Fruit fly (Drosophila melanogaster) whole organism, embryonic: ENCODE measurements around the gene Veneno.

ENCODE experiments used
- Ada2b ChIP-seq: fragments of 200-800 bp; sonication (Bioruptor generic); IDR thresholded peaks from 2 replicates; pipeline ENCODE4 v1.3.6; 2022; ENCODE audit warnings: missing biosample characterization, missing genetic modification characterization
- Awh ChIP-seq: fragments of 200-800 bp; sonication (Bioruptor generic); IDR thresholded peaks from 2 replicates; pipeline ENCODE4, ENCODE4 v1.3.6; 2022; ENCODE audit warnings: missing biosample characterization, missing genetic modification characterization
- B-H2 ChIP-seq: fragments of 200-800 bp; sonication (Bioruptor generic); optimal IDR thresholded peaks from 2 replicates; lab custom pipeline; 2018; ENCODE audit warnings: missing biosample characterization, mild to moderate bottlenecking, missing genetic modification characterization
- CG10431 ChIP-seq: fragments of 200-800 bp; sonication (Bioruptor generic); optimal IDR thresholded peaks from 3 replicates; lab custom pipeline; 2018; ENCODE audit warnings: missing biosample characterization, mild to moderate bottlenecking, missing genetic modification characterization
- CG11723 ChIP-seq: fragments of 200-800 bp; sonication (Bioruptor generic); optimal IDR thresholded peaks from 2 replicates; lab custom pipeline; 2017; ENCODE audit warnings: missing biosample characterization, mild to moderate bottlenecking, missing genetic modification characterization
- CG12219 ChIP-seq: fragments of 200-800 bp; sonication (Bioruptor generic); optimal IDR thresholded peaks from 3 replicates; lab custom pipeline; 2018; ENCODE audit warnings: missing biosample characterization, mild to moderate bottlenecking, missing genetic modification characterization
- CG12236 ChIP-seq: fragments of 200-800 bp; sonication (Bioruptor generic); optimal IDR thresholded peaks from 2 replicates; lab custom pipeline; 2016; ENCODE audit warnings: missing biosample characterization, missing genetic modification characterization
- CG13775 ChIP-seq: fragments of 200-800 bp; sonication (Bioruptor generic); optimal IDR thresholded peaks from 3 replicates; lab custom pipeline; 2017; ENCODE audit warnings: missing biosample characterization, mild to moderate bottlenecking, missing genetic modification characterization
- CG17568 ChIP-seq: fragments of 200-800 bp; sonication (Bioruptor generic); optimal IDR thresholded peaks from 2 replicates; lab custom pipeline; 2018; ENCODE audit warnings: missing biosample characterization, mild to moderate bottlenecking, missing genetic modification characterization, moderate library complexity
- CG17829 ChIP-seq: fragments of 200-800 bp; optimal IDR thresholded peaks from 2 replicates; lab custom pipeline; 2019; ENCODE audit warnings: missing biosample characterization, mild to moderate bottlenecking, missing genetic modification characterization, moderate library complexity
- CG1792 ChIP-seq: fragments of 200-800 bp; sonication (Bioruptor generic); optimal IDR thresholded peaks from 2 replicates; lab custom pipeline; 2016; ENCODE audit warnings: missing biosample characterization, missing genetic modification characterization
- CG18262 ChIP-seq: fragments of 200-800 bp; optimal IDR thresholded peaks from 3 replicates; lab custom pipeline; 2019; ENCODE audit warnings: missing biosample characterization, mild to moderate bottlenecking, missing genetic modification characterization, moderate library complexity
- CG18599 ChIP-seq: fragments of 200-800 bp; sonication (Bioruptor generic); optimal IDR thresholded peaks from 3 replicates; lab custom pipeline; 2017; ENCODE audit warnings: missing biosample characterization, missing genetic modification characterization, mild to moderate bottlenecking, moderate library complexity, missing genetic modification reagents
- CG18619 ChIP-seq: fragments of 200-800 bp; sonication (Bioruptor generic); optimal IDR thresholded peaks from 3 replicates; lab custom pipeline; 2017; ENCODE audit warnings: missing biosample characterization, mild to moderate bottlenecking, missing genetic modification characterization
- CG42726 ChIP-seq: fragments of 200-800 bp; sonication (Bioruptor generic); IDR thresholded peaks from 2 replicates; pipeline ENCODE4 v1.3.6; 2022; ENCODE audit warnings: missing biosample characterization, missing genetic modification characterization; ENCODE audit not compliant: partially characterized antibody
- CG7271 ChIP-seq: fragments of 200-800 bp; sonication (Bioruptor generic); optimal IDR thresholded peaks from 2 replicates; lab custom pipeline; 2018; ENCODE audit warnings: missing biosample characterization, mild to moderate bottlenecking, missing genetic modification characterization, moderate library complexity
- CG7372 ChIP-seq: fragments of 200-800 bp; sonication (Bioruptor generic); IDR thresholded peaks from 2 replicates; pipeline ENCODE4 v1.3.6; 2022; ENCODE audit warnings: missing biosample characterization, missing genetic modification characterization
- CG7556 ChIP-seq: fragments of 200-800 bp; sonication (Bioruptor generic); optimal IDR thresholded peaks from 2 replicates; lab custom pipeline; 2017; ENCODE audit warnings: missing biosample characterization, mild to moderate bottlenecking, missing genetic modification characterization
- CG9876 ChIP-seq: fragments of 200-800 bp; sonication (Bioruptor generic); optimal IDR thresholded peaks from 2 replicates; lab custom pipeline; 2016; ENCODE audit warnings: missing biosample characterization, missing genetic modification characterization
- Dp ChIP-seq: fragments of 200-800 bp; sonication (Bioruptor generic); optimal IDR thresholded peaks from 2 replicates; lab custom pipeline; 2018; ENCODE audit warnings: missing biosample characterization, mild to moderate bottlenecking, missing genetic modification characterization, moderate library complexity
- Dref ChIP-seq: fragments of 200-800 bp; sonication (Bioruptor generic); IDR thresholded peaks from 2 replicates; pipeline ENCODE4 v1.3.6; 2022; ENCODE audit warnings: missing biosample characterization, missing genetic modification characterization
- E2f2 ChIP-seq: fragments of 200-800 bp; sonication (Bioruptor generic); IDR thresholded peaks from 2 replicates; pipeline ENCODE4 v1.3.6; 2022; ENCODE audit warnings: missing biosample characterization, missing genetic modification characterization
- Ets65A ChIP-seq: fragments of 200-800 bp; sonication (Bioruptor generic); peaks from one replicate; lab custom pipeline; 2016; ENCODE audit warnings: missing biosample characterization, missing genetic modification characterization
- Hr39 ChIP-seq: fragments of >200 bp; optimal IDR thresholded peaks from 2 replicates; lab custom pipeline; 2017
- MBD-R2 ChIP-seq: fragments of 200-800 bp; sonication (Bioruptor generic); IDR thresholded peaks from 2 replicates; pipeline ENCODE4 v1.3.6; 2022; ENCODE audit warnings: missing biosample characterization, missing genetic modification characterization
- MESR4 ChIP-seq: fragments of 200-800 bp; sonication (Bioruptor generic); optimal IDR thresholded peaks from 2 replicates; lab custom pipeline; 2018; ENCODE audit warnings: missing biosample characterization, mild to moderate bottlenecking, missing genetic modification characterization, moderate library complexity
- Med ChIP-seq: fragments of 200-800 bp; sonication (Bioruptor generic); peaks from one replicate; lab custom pipeline; 2016; ENCODE audit warnings: missing biosample characterization, missing genetic modification characterization, mild to moderate bottlenecking, inconsistent platforms, moderate library complexity
- Ravus ChIP-seq: fragments of 200-800 bp; sonication (Bioruptor generic); IDR thresholded peaks from 2 replicates; pipeline ENCODE4 v1.3.6; 2022; ENCODE audit warnings: missing biosample characterization, missing genetic modification characterization
- Side ChIP-seq: fragments of 200-800 bp; sonication (Bioruptor generic); optimal IDR thresholded peaks from 2 replicates; lab custom pipeline; 2016; ENCODE audit warnings: missing biosample characterization, missing genetic modification characterization
- Xbp1 ChIP-seq: fragments of 200-800 bp; sonication (Bioruptor generic); optimal IDR thresholded peaks from 3 replicates; lab custom pipeline; 2016; ENCODE audit warnings: missing biosample characterization, mild to moderate bottlenecking, missing genetic modification characterization
- bbx ChIP-seq: fragments of 200-800 bp; sonication (Bioruptor generic); IDR thresholded peaks from 2 replicates; pipeline ENCODE4 v1.3.6; 2022; ENCODE audit warnings: missing biosample characterization, missing genetic modification characterization; ENCODE audit not compliant: partially characterized antibody
- cg ChIP-seq: fragments of 200-800 bp; sonication (Bioruptor generic); optimal IDR thresholded peaks from 3 replicates; lab custom pipeline; 2019; ENCODE audit warnings: missing biosample characterization, mild to moderate bottlenecking, missing genetic modification characterization, moderate library complexity
- chinmo ChIP-seq: fragments of 200-800 bp; sonication (Bioruptor generic); IDR thresholded peaks from 4 replicates; pipeline ENCODE4 v1.3.6; 2022; ENCODE audit warnings: missing biosample characterization, missing genetic modification characterization; ENCODE audit not compliant: partially characterized antibody
- chn ChIP-seq: fragments of 200-800 bp; sonication (Bioruptor generic); optimal IDR thresholded peaks from 2 replicates; lab custom pipeline; 2016; ENCODE audit warnings: missing biosample characterization, missing genetic modification characterization
- dimm ChIP-seq: fragments of 200-800 bp; sonication (Bioruptor generic); IDR thresholded peaks from 2 replicates; pipeline ENCODE4 v1.3.6; 2022; ENCODE audit warnings: missing biosample characterization, missing genetic modification characterization
- hkb ChIP-seq, 2 experiments: fragments of 200-800 bp in 1 of 2; fragments of >200 bp in 1 of 2; sonication (Bioruptor generic) in 1 of 2; IDR thresholded peaks in 1 of 2; optimal IDR thresholded peaks in 1 of 2; 2 replicates each; pipeline versions ENCODE4 v1.3.6 to Lab custom; 2017 to 2022; ENCODE audit warnings: missing biosample characterization in 1 of 2, missing genetic modification characterization in 1 of 2
- ind ChIP-seq: fragments of 200-800 bp; sonication (Bioruptor generic); optimal IDR thresholded peaks from 3 replicates; lab custom pipeline; 2016; ENCODE audit warnings: missing biosample characterization, missing genetic modification characterization
- jigr1 ChIP-seq: fragments of 200-800 bp; sonication (Bioruptor generic); IDR thresholded peaks from 3 replicates; pipeline ENCODE4 v1.3.6; 2022; ENCODE audit warnings: missing biosample characterization, missing genetic modification characterization
- kay ChIP-seq: fragments of 200-800 bp; sonication (Bioruptor generic); optimal IDR thresholded peaks from 2 replicates; lab custom pipeline; 2016; ENCODE audit warnings: missing biosample characterization, missing genetic modification characterization
- kni ChIP-seq: fragments of 200-800 bp; sonication (Bioruptor generic); optimal IDR thresholded peaks from 3 replicates; lab custom pipeline; 2017; ENCODE audit warnings: mild to moderate bottlenecking, missing biosample characterization, missing genetic modification reagents, missing genetic modification characterization
- ro ChIP-seq: fragments of 200-800 bp; sonication (Bioruptor generic); IDR thresholded peaks from 2 replicates; pipeline ENCODE4 v1.3.6; 2022; ENCODE audit warnings: missing biosample characterization, missing genetic modification characterization
- seq ChIP-seq: fragments of 200-800 bp; sonication (Bioruptor generic); IDR thresholded peaks from 2 replicates; pipeline ENCODE4 v1.3.6; 2022; ENCODE audit warnings: missing biosample characterization, missing genetic modification characterization
- sima ChIP-seq: fragments of 200-800 bp; sonication (Bioruptor generic); optimal IDR thresholded peaks from 2 replicates; lab custom pipeline; 2016; ENCODE audit warnings: missing biosample characterization, missing genetic modification characterization
- sqz ChIP-seq: fragments of 200-800 bp; sonication (Bioruptor generic); optimal IDR thresholded peaks from 3 replicates; lab custom pipeline; 2018; ENCODE audit warnings: missing biosample characterization, mild to moderate bottlenecking, missing genetic modification characterization
- yki ChIP-seq: fragments of >200 bp; optimal IDR thresholded peaks from 3 replicates; lab custom pipeline; 2018
- z ChIP-seq: fragments of 200-800 bp; sonication (Bioruptor generic); IDR thresholded peaks from 3 replicates; pipeline ENCODE4 v1.3.6; 2022; ENCODE audit warnings: missing biosample characterization, missing genetic modification characterization
- zfh2 ChIP-seq: fragments of 200-800 bp; sonication (Bioruptor generic); optimal IDR thresholded peaks from 2 replicates; lab custom pipeline; 2016; ENCODE audit warnings: missing biosample characterization, missing genetic modification characterization

Veneno gene

DNA sequence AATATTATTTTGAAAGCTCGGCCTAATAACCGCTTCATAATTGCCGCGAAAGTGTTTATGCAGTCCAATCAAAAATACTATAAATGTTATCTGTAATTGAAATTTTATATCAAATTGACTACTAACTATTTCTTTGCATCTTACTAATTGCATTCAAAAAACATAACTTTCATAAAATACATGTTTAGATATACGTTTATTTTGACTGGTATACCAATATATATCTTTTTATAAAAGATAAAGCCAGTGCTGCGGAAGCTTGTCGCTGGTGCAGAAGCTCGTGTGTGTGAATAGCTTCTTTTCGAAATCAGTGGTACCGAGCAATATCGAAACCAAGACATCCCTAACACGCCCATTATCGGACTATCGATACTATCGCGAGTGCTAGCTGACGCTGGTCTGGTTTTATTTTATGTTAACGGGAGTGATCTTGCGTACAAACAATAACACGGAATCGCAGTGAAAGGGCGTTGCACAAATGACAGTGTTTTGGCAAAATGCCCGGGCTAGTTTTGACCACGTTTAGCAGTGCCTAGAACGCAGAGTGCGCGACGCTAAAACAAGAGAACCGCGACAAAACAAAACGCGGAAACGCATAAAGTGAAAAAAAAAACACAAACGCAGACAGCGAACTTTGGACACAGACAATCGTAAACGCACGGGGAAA is 12.8 kb downstream of the Veneno start, which contains the start of gene Atg13 (continued):
- TF ChIP-seq sqz (GFP tag; lab: Kevin White, UChicago): peak; percentile 49
- no peak for TF ChIP-seq CG1792 (GFP tag; lab: Kevin White, UChicago)
- TF ChIP-seq zfh2 (GFP tag; lab: Kevin White, UChicago): peak; percentile 5
- no peak for TF ChIP-seq CG12219
- peak; percentile 25 for TF ChIP-seq B-H2 (GFP tag; lab: Kevin White, UChicago)
- no peak for TF ChIP-seq chn (GFP tag; lab: Kevin White, UChicago)
- TF ChIP-seq Awh (GFP tag; lab: Robert Waterston, UW): no peak
- no peak for TF ChIP-seq cg (GFP tag; lab: Kevin White, UChicago)
- no peak for TF ChIP-seq z (GFP tag; lab: Robert Waterston, UW)
- TF ChIP-seq kni (GFP tag; lab: Kevin White, UChicago): no peak
- peak; percentile 50 for TF ChIP-seq CG13775 (GFP tag; lab: Kevin White, UChicago)
- TF ChIP-seq Side (GFP tag; lab: Kevin White, UChicago): no peak
- TF ChIP-seq CG42726 (GFP tag; lab: Robert Waterston, UW): peak; percentile 82
- TF ChIP-seq, all 482 proteins: peak for 145

DNA sequence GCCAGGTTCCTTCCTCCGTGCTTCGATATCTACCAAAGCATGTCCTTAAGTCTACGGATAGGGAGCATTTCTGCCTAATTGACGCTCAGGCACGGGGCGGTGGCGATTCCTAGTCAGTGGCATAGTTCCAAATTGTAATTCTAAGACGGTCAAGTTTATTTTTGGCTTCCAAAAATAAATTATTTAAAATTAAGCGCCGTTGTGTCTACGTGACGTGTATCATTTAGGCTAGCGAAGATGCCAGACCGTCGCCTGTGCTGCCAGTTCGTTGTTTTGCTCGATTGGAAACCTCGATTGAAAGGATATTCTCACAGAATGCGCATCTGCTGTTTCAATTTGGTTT is 13.3 kb downstream of the Veneno start:
- TF ChIP-seq Dp (peak; percentile 71), MESR4 (GFP tag; lab: Kevin White, UChicago) (peak; percentile 28), bbx (peak; percentile 13; the same call in 1 of the 2 replicates), CG18262 (no peak), CG18619 (peak; percentile 17), CG17829 (no peak), Hr39 (lab: Kevin White, UChicago) (no peak), Med (GFP tag; lab: Kevin White, UChicago) (peak; percentile 34), E2f2 (GFP tag; lab: Robert Waterston, UW) (peak; percentile 81), Ravus (GFP tag; lab: Robert Waterston, UW) (no peak), Dref (GFP tag; lab: Robert Waterston, UW) (peak; percentile 41), Ada2b (GFP tag; lab: Robert Waterston, UW) (no peak), kay (GFP tag; lab: Kevin White, UChicago) (peak; percentile 21), Xbp1 (peak; percentile 89)

- no peak for TF ChIP-seq ind
- TF ChIP-seq ro (GFP tag; lab: Robert Waterston, UW): no peak
- no peak for TF ChIP-seq CG7372 (GFP tag; lab: Robert Waterston, UW)
- TF ChIP-seq seq (GFP tag; lab: Robert Waterston, UW): no peak
- TF ChIP-seq jigr1 (GFP tag; lab: Robert Waterston, UW): no peak
- TF ChIP-seq yki (lab: Kevin White, UChicago): no peak
- no peak for TF ChIP-seq kay (GFP tag; lab: Kevin White, UChicago)
- TF ChIP-seq CG10431: no peak
- no peak for TF ChIP-seq CG11723 (GFP tag; lab: Kevin White, UChicago)
- TF ChIP-seq MBD-R2 (GFP tag; lab: Robert Waterston, UW): no peak
- no peak for TF ChIP-seq hkb (optimal IDR thresholded peaks at IDR 0.05; lab: Kevin White, UChicago)
- no peak for TF ChIP-seq hkb (GFP tag; IDR thresholded peaks at IDR 0.05; lab: Robert Waterston, UW)
- no peak for TF ChIP-seq CG9876
- TF ChIP-seq CG7271 (tag; lab: Kevin White, UChicago): no peak
- TF ChIP-seq CG12236: no peak
- TF ChIP-seq CG18599: no peak
- TF ChIP-seq CG17568: no peak
- TF ChIP-seq MESR4 (GFP tag; lab: Kevin White, UChicago): peak; percentile 12
- peak; percentile 55 for TF ChIP-seq Med (GFP tag; lab: Kevin White, UChicago)
- no peak for TF ChIP-seq dimm (GFP tag; lab: Robert Waterston, UW)
- TF ChIP-seq chinmo: no peak
- TF ChIP-seq sima (GFP tag; lab: Kevin White, UChicago): no peak
- no peak for TF ChIP-seq CG7556 (GFP tag; lab: Kevin White, UChicago)
- TF ChIP-seq Ets65A (GFP tag; lab: Kevin White, UChicago): peak; percentile 88
These were observed 14.5 kb downstream of the Veneno start for dm6 chr3R:8347835-8348234.
